Fruit fly (Drosophila melanogaster): ENCODE results near the gene CG5355.

DNA sequence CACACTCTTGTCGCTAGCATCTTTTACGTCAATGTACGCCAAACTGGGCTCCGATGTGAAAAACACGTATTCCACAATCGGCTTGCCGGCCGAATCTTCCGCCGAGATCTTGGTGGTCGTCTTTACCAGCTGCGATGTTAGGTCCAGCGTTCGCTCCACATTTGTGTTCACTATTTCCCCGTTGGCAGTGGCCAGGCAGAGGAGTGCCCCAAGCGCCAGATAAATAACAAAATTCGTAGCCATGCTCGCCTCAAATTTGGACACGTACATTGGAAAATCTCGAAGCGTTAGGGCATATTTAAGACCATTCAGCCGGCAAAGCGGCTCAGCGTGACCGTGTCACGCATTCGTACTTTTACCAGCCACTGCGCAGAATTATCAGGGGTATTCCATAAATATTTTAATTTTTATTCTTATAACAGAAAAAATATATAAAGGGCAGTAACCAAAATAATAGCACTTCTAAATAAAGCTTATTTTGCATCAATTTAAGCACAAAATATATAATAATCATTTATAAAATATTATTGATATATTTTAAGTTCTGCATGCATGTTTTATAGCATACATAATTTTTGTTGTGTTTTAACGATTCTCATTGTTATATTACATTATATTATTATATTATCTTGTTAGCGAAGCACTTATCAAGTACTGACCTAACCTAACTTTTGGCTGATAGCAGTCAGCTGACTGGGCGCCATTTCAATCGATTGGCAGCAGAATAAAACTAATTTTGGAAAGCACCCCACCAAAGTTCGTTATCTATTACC lies 37.6 kb downstream of the CG5355 start, which contains the start of the genes CG33303 and dpr19:
- TF ChIP-seq CG8478 (optimal IDR thresholded peaks at IDR 0.05) (no peak), CTCF (optimal IDR thresholded peaks at IDR 0.05) (no peak)

All from S2 (cell line).